Worm (Caenorhabditis elegans) whole organism, L2 larva: Measurements from ENCODE around the gene ceh-76.

Experiments
- C34F6.9 ChIP-seq: fragments of 150-350 bp; optimal IDR thresholded peaks from 2 replicates; lab custom pipeline; 2014; ENCODE audit warnings: missing biosample characterization, missing genetic modification characterization
- F13H6.1 ChIP-seq: sonication (generic microtip); optimal IDR thresholded peaks from 2 replicates; lab custom pipeline; 2016; ENCODE audit warnings: missing genetic modification characterization, missing compliant biosample characterization
- R02D3.7 ChIP-seq: fragments of 150-350 bp; optimal IDR thresholded peaks from 2 replicates; lab custom pipeline; 2014; ENCODE audit warnings: missing biosample characterization, missing genetic modification characterization
- Y55F3AM.14 ChIP-seq: fragments of 200-800 bp; sonication (Bioruptor generic); optimal IDR thresholded peaks from 2 replicates; lab custom pipeline; 2018; ENCODE audit warnings: mild to moderate bottlenecking, missing genetic modification characterization, missing compliant biosample characterization
- ZK546.5 ChIP-seq: sonication (generic microtip); optimal IDR thresholded peaks from 2 replicates; lab custom pipeline; 2017; ENCODE audit warnings: missing biosample characterization, missing genetic modification characterization
- alr-1 ChIP-seq: fragments of 150-350 bp; optimal IDR thresholded peaks from 2 replicates; lab custom pipeline; 2014; ENCODE audit warnings: missing biosample characterization, missing genetic modification characterization
- aly-2 ChIP-seq: fragments of 150-350 bp; optimal IDR thresholded peaks from 2 replicates; lab custom pipeline; 2014; ENCODE audit warnings: missing biosample characterization, missing genetic modification characterization
- ama-1 ChIP-seq: fragments of 150-350 bp; optimal IDR thresholded peaks from 2 replicates; lab custom pipeline; 2018; ENCODE audit warnings: inconsistent platforms
- blmp-1 ChIP-seq: sonication (generic microtip); optimal IDR thresholded peaks from 2 replicates; lab custom pipeline; 2017; ENCODE audit warnings: missing genetic modification characterization, mild to moderate bottlenecking, missing compliant biosample characterization, antibody characterized with exemption, moderate library complexity; ENCODE audit not compliant: insufficient read depth
- ceh-82 ChIP-seq: fragments of 150-350 bp; optimal IDR thresholded peaks from 2 replicates; lab custom pipeline; 2014; ENCODE audit warnings: missing biosample characterization, missing genetic modification characterization
- crh-2 ChIP-seq: sonication (generic microtip); optimal IDR thresholded peaks from 2 replicates; lab custom pipeline; 2017; ENCODE audit warnings: missing biosample characterization, missing genetic modification characterization
- egl-27 ChIP-seq: sonication (generic microtip); optimal IDR thresholded peaks from 3 replicates; lab custom pipeline; 2017; ENCODE audit warnings: missing biosample characterization, missing genetic modification reagents, missing genetic modification characterization
- elt-1 ChIP-seq: fragments of 150-350 bp; optimal IDR thresholded peaks from 2 replicates; lab custom pipeline; 2014; ENCODE audit warnings: missing biosample characterization, missing genetic modification characterization
- elt-3 ChIP-seq: sonication (generic microtip); optimal IDR thresholded peaks from 2 replicates; lab custom pipeline; 2017; ENCODE audit warnings: missing biosample characterization, missing genetic modification characterization
- fos-1 ChIP-seq: fragments of 150-350 bp; optimal IDR thresholded peaks from 2 replicates; lab custom pipeline; 2014; ENCODE audit warnings: missing biosample characterization, missing genetic modification characterization
- gmeb-1 ChIP-seq: fragments of 150-350 bp; optimal IDR thresholded peaks from 2 replicates; lab custom pipeline; 2014; ENCODE audit warnings: missing biosample characterization, missing genetic modification characterization
- lin-11 ChIP-seq: fragments of 150-350 bp; sonication (generic microtip); optimal IDR thresholded peaks from 2 replicates; lab custom pipeline; 2014; ENCODE audit warnings: missing biosample characterization, missing genetic modification characterization, inconsistent platforms, mixed read lengths
- lin-13 ChIP-seq: fragments of 150-350 bp; optimal IDR thresholded peaks from 2 replicates; lab custom pipeline; 2014; ENCODE audit warnings: missing biosample characterization, missing genetic modification reagents, missing genetic modification characterization
- lin-39 ChIP-seq: fragments of 150-350 bp; optimal IDR thresholded peaks from 2 replicates; lab custom pipeline; 2014; ENCODE audit warnings: missing biosample characterization, missing genetic modification reagents, missing genetic modification characterization
- lsy-2 ChIP-seq, 2 experiments: fragments of 150-350 bp in 1 of 2; sonication (generic microtip) in 1 of 2; optimal IDR thresholded peaks; 2 replicates each; lab custom pipeline; 2014 to 2017; ENCODE audit warnings: missing biosample characterization in 2 of 2, missing genetic modification characterization in 2 of 2
- mbf-1 ChIP-seq: sonication (generic microtip); optimal IDR thresholded peaks from 2 replicates; lab custom pipeline; 2017; ENCODE audit warnings: missing biosample characterization, missing genetic modification characterization
- nhr-11 ChIP-seq: fragments of 150-350 bp; optimal IDR thresholded peaks from 2 replicates; lab custom pipeline; 2014; ENCODE audit warnings: missing biosample characterization, missing genetic modification characterization
- nhr-12 ChIP-seq: fragments of 150-350 bp; optimal IDR thresholded peaks from 2 replicates; lab custom pipeline; 2014; ENCODE audit warnings: missing biosample characterization, missing genetic modification characterization
- nhr-129 ChIP-seq: fragments of 150-350 bp; optimal IDR thresholded peaks from 2 replicates; lab custom pipeline; 2014; ENCODE audit warnings: missing biosample characterization, missing genetic modification characterization
- nhr-21 ChIP-seq: fragments of 150-350 bp; optimal IDR thresholded peaks from 2 replicates; lab custom pipeline; 2014; ENCODE audit warnings: missing biosample characterization, missing genetic modification characterization
- nhr-23 ChIP-seq: fragments of 150-350 bp; optimal IDR thresholded peaks from 2 replicates; lab custom pipeline; 2014; ENCODE audit warnings: missing biosample characterization, missing genetic modification reagents, missing genetic modification characterization
- nhr-237 ChIP-seq: fragments of 150-350 bp; optimal IDR thresholded peaks from 2 replicates; lab custom pipeline; 2014; ENCODE audit warnings: missing biosample characterization, missing genetic modification characterization
- nhr-25 ChIP-seq: fragments of 150-350 bp; sonication (generic microtip); optimal IDR thresholded peaks from 3 replicates; lab custom pipeline; 2014; ENCODE audit warnings: missing biosample characterization, missing genetic modification characterization
- sem-4 ChIP-seq: fragments of 150-350 bp; optimal IDR thresholded peaks from 2 replicates; lab custom pipeline; 2014; ENCODE audit warnings: missing biosample characterization, missing genetic modification reagents, missing genetic modification characterization
- sma-3 ChIP-seq: sonication (generic microtip); optimal IDR thresholded peaks from 2 replicates; lab custom pipeline; 2016; ENCODE audit warnings: missing genetic modification reagents, missing genetic modification characterization, missing compliant biosample characterization
- sma-9 ChIP-seq, 2 experiments: fragments of 150-350 bp in 1 of 2; sonication (generic microtip) in 1 of 2; optimal IDR thresholded peaks; 2 replicates each; lab custom pipeline; 2014 to 2016; ENCODE audit warnings: missing genetic modification characterization in 2 of 2, mild to moderate bottlenecking in 1 of 2, missing biosample characterization in 1 of 2, missing compliant biosample characterization in 1 of 2, missing genetic modification reagents in 1 of 2, moderate library complexity in 1 of 2
- unc-39 ChIP-seq: fragments of 150-350 bp; optimal IDR thresholded peaks from 2 replicates; lab custom pipeline; 2014; ENCODE audit warnings: missing biosample characterization, missing genetic modification characterization
- unc-55 ChIP-seq: fragments of 150-350 bp; sonication (generic microtip); optimal IDR thresholded peaks from 3 replicates; lab custom pipeline; 2014; ENCODE audit warnings: missing biosample characterization, missing genetic modification reagents, missing genetic modification characterization
- unc-62 ChIP-seq: fragments of 150-350 bp; optimal IDR thresholded peaks from 2 replicates; lab custom pipeline; 2014; ENCODE audit warnings: missing biosample characterization, missing genetic modification reagents, missing genetic modification characterization
- ztf-4 ChIP-seq: fragments of 150-350 bp; optimal IDR thresholded peaks from 2 replicates; lab custom pipeline; 2014; ENCODE audit warnings: missing biosample characterization, missing genetic modification characterization

ceh-76 gene

ce11 chrV:8031121-8031520 lies 36.7 kb upstream of the ceh-76 start, which contains the start of gene vars-1:
Gene vars-1, plus strand, starts transcription at chrV:8031411.
- TF ChIP-seq elt-1 (tag; lab: Kevin White, UChicago), result no peak
- TF ChIP-seq C34F6.9 (tag; lab: Kevin White, UChicago), result peak; percentile 66
- TF ChIP-seq sma-9 (GFP tag; optimal IDR thresholded peaks at IDR 0.05; lab: Kevin White, UChicago), result peak; percentile 42
- no peak for TF ChIP-seq sma-9 (tag; optimal IDR thresholded peaks at IDR 0.05; lab: Kevin White, UChicago)
- no peak for TF ChIP-seq lin-11 (tag; lab: Kevin White, UChicago)
- TF ChIP-seq lsy-2 (tag; optimal IDR thresholded peaks at IDR 0.05; lab: Kevin White, UChicago), result peak in 1 of 2 experiments; percentile 76
- TF ChIP-seq nhr-129 (tag; lab: Kevin White, UChicago), result peak; percentile 13
- TF ChIP-seq nhr-11 (tag; lab: Kevin White, UChicago), result no peak
- no peak for TF ChIP-seq ama-1 (lab: Kevin White, UChicago)
- TF ChIP-seq unc-55 (GFP tag; lab: Kevin White, UChicago), result peak; percentile 64
- no peak for TF ChIP-seq sem-4 (tag; lab: Kevin White, UChicago)
- TF ChIP-seq mbf-1, result no peak
- no peak for TF ChIP-seq F13H6.1
- peak; percentile 43 for TF ChIP-seq sma-3 (GFP tag; lab: Kevin White, UChicago)
- no peak for TF ChIP-seq elt-3
- peak; percentile 97 for TF ChIP-seq gmeb-1 (tag; lab: Kevin White, UChicago)
- TF ChIP-seq nhr-237 (tag; lab: Kevin White, UChicago), result no peak
- no peak for TF ChIP-seq nhr-23
- no peak for TF ChIP-seq R02D3.7 (tag; lab: Kevin White, UChicago)
- no peak for TF ChIP-seq unc-62 (GFP tag; lab: Kevin White, UChicago)
- no peak for TF ChIP-seq ZK546.5 (tag; lab: Kevin White, UChicago)
- no peak for TF ChIP-seq unc-39 (tag; lab: Kevin White, UChicago)
- peak; percentile 48 for TF ChIP-seq nhr-21 (tag; lab: Kevin White, UChicago)
- TF ChIP-seq lin-39, result no peak
- TF ChIP-seq alr-1 (tag; lab: Kevin White, UChicago), result no peak
- peak; percentile 29 for TF ChIP-seq nhr-25 (tag; lab: Kevin White, UChicago)
- TF ChIP-seq Y55F3AM.14 (GFP tag; lab: Kevin White, UChicago), result no peak
- no peak for TF ChIP-seq ceh-82
- peak; percentile 50 for TF ChIP-seq crh-2
- TF ChIP-seq lin-13 (GFP tag; lab: Kevin White, UChicago), result peak; percentile 35
- TF ChIP-seq aly-2, result no peak
- TF ChIP-seq egl-27 (tag; lab: Kevin White, UChicago), result peak; percentile 4
- no peak for TF ChIP-seq fos-1 (tag; lab: Kevin White, UChicago)

ce11 chrV:8028825-8029489 lies 34.5 kb upstream of the ceh-76 start, which contains the start of gene oma-2:
Gene oma-2, plus strand, starts transcription at chrV:8029439.
- no peak for TF ChIP-seq sma-9 (GFP tag; optimal IDR thresholded peaks at IDR 0.05; lab: Kevin White, UChicago)
- TF ChIP-seq sma-9 (tag; optimal IDR thresholded peaks at IDR 0.05; lab: Kevin White, UChicago), result no peak
- no peak for TF ChIP-seq alr-1 (tag; lab: Kevin White, UChicago)
- no peak for TF ChIP-seq ztf-4 (tag; lab: Kevin White, UChicago)

- no peak for TF ChIP-seq nhr-12 (tag; lab: Kevin White, UChicago)
- peak; percentile 70 for TF ChIP-seq sma-9 (GFP tag; optimal IDR thresholded peaks at IDR 0.05; lab: Kevin White, UChicago)
- TF ChIP-seq sma-9 (tag; optimal IDR thresholded peaks at IDR 0.05; lab: Kevin White, UChicago), result no peak
- TF ChIP-seq nhr-25 (tag; lab: Kevin White, UChicago), result peak; percentile 56
- peak; percentile 18 for TF ChIP-seq sma-3 (GFP tag; lab: Kevin White, UChicago)
- TF ChIP-seq blmp-1 (tag; lab: Kevin White, UChicago), result peak; percentile 42
Observed at ce11 chrV:8027429-8028142, 33.1 kb upstream of the ceh-76 start.
